Fruit fly (Drosophila melanogaster): ENCODE measurements around the gene tow.

DNA sequence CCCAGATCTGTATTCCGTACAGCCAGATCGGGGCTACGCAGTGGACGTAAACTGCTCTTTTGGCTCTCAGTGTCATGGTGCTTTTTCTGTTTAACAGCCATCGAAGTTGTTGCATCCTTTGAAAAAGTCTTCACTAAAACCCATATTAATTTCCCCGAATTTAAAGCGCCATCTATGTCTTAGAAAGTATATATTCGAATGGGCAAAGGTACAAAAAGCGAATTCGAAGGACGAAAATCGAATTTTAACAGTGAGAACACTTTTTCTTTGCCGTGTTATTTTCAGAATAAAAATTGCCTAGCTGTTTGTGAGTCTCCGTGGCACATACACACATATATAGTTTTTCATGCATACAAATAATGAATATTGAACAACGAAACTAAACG, 52.7 kb downstream of the tow start:
- TF ChIP-seq psq (optimal IDR thresholded peaks at IDR 0.05) (no peak), h (optimal IDR thresholded peaks at IDR 0.05) (no peak), Myc (optimal IDR thresholded peaks at IDR 0.05) (no peak), insv (optimal IDR thresholded peaks at IDR 0.05) (no peak), Sin3A (optimal IDR thresholded peaks at IDR 0.05) (no peak), ttk (optimal IDR thresholded peaks at IDR 0.05) (no peak)

Measured in Kc167 (cell line).